Worm (Caenorhabditis elegans) whole organism, L1 larva: ENCODE results near the gene col-71.

Experiments
- alr-1 ChIP-seq: fragments of 200-800 bp; sonication (Bioruptor generic); optimal IDR thresholded peaks from 2 replicates; lab custom pipeline; 2018; ENCODE audit warnings: borderline replicate concordance, mild to moderate bottlenecking, missing genetic modification characterization, missing compliant biosample characterization
- aly-2 ChIP-seq: fragments of 150-350 bp; optimal IDR thresholded peaks from 2 replicates; lab custom pipeline; 2014; ENCODE audit warnings: missing biosample characterization, missing genetic modification characterization
- blmp-1 ChIP-seq: fragments of 150-350 bp; optimal IDR thresholded peaks from 2 replicates; lab custom pipeline; 2014; ENCODE audit warnings: missing biosample characterization, missing genetic modification characterization
- ceh-8 ChIP-seq: fragments of 200-800 bp; sonication (Bioruptor generic); optimal IDR thresholded peaks from 2 replicates; lab custom pipeline; 2018; ENCODE audit warnings: mild to moderate bottlenecking, missing genetic modification characterization, moderate library complexity, missing compliant biosample characterization
- ceh-82 ChIP-seq, 3 experiments: fragments of 150-350 bp in 1 of 3; sonication (generic microtip) in 2 of 3; optimal IDR thresholded peaks; 2 replicates each; lab custom pipeline; 2014 to 2017; ENCODE audit warnings: missing biosample characterization in 3 of 3, missing genetic modification characterization in 3 of 3
- dpl-1 ChIP-seq, 3 experiments: fragments of 150-350 bp in 2 of 3; sonication (generic microtip) in 1 of 3; optimal IDR thresholded peaks; 2 replicates each; lab custom pipeline; 2014 to 2017; ENCODE audit warnings: missing biosample characterization in 3 of 3, missing genetic modification characterization in 3 of 3, missing genetic modification reagents in 3 of 3
- efl-1 ChIP-seq, 4 experiments: fragments of 150-350 bp; optimal IDR thresholded peaks in 3 of 4; peaks in 1 of 4; 1 replicate in 1 of 4; 2 replicates in 3 of 4; lab custom pipeline; 2014; ENCODE audit warnings: missing biosample characterization in 2 of 4, missing genetic modification characterization in 2 of 4, missing genetic modification reagents in 2 of 4
- fkh-10 ChIP-seq: sonication (generic microtip); optimal IDR thresholded peaks from 2 replicates; lab custom pipeline; 2017; ENCODE audit warnings: missing biosample characterization, missing genetic modification reagents, missing genetic modification characterization
- fos-1 ChIP-seq: fragments of 150-350 bp; optimal IDR thresholded peaks from 2 replicates; lab custom pipeline; 2014; ENCODE audit warnings: missing biosample characterization, missing genetic modification characterization
- hlh-4 ChIP-seq: sonication (generic microtip); optimal IDR thresholded peaks from 2 replicates; lab custom pipeline; 2016; ENCODE audit warnings: mild to moderate bottlenecking, missing genetic modification characterization, missing compliant biosample characterization
- hpl-2 ChIP-seq: fragments of 150-350 bp; optimal IDR thresholded peaks from 2 replicates; lab custom pipeline; 2014; ENCODE audit warnings: missing biosample characterization, missing genetic modification reagents, missing genetic modification characterization
- irx-1 ChIP-seq: sonication (generic microtip); optimal IDR thresholded peaks from 2 replicates; lab custom pipeline; 2016; ENCODE audit warnings: missing genetic modification characterization, missing compliant biosample characterization
- lin-35 ChIP-seq, 2 experiments: fragments of 150-350 bp; optimal IDR thresholded peaks; 2 replicates each; lab custom pipeline; 2014; ENCODE audit warnings: missing biosample characterization in 2 of 2, missing genetic modification characterization in 2 of 2, missing genetic modification reagents in 2 of 2
- lin-39 ChIP-seq: fragments of 150-350 bp; optimal IDR thresholded peaks from 2 replicates; lab custom pipeline; 2014; ENCODE audit warnings: missing biosample characterization, missing genetic modification reagents, missing genetic modification characterization
- mdl-1 ChIP-seq, 2 experiments: fragments of 150-350 bp; optimal IDR thresholded peaks; 2 replicates each; lab custom pipeline; 2014 to 2017; ENCODE audit warnings: missing biosample characterization in 2 of 2, missing genetic modification characterization in 2 of 2, inconsistent platforms in 1 of 2
- nhr-11 ChIP-seq: fragments of 150-350 bp; optimal IDR thresholded peaks from 2 replicates; lab custom pipeline; 2014; ENCODE audit warnings: missing biosample characterization, missing genetic modification characterization
- nhr-19 ChIP-seq: fragments of 200-800 bp; sonication (Bioruptor generic); conservative IDR thresholded peaks from 2 replicates; pipeline ENCODE4 v1.3.6; 2022; ENCODE audit warnings: missing genetic modification characterization, missing compliant biosample characterization
- nhr-28 ChIP-seq: fragments of 150-350 bp; optimal IDR thresholded peaks from 2 replicates; lab custom pipeline; 2014; ENCODE audit warnings: missing biosample characterization, missing genetic modification characterization
- nhr-71 ChIP-seq: sonication (generic microtip); optimal IDR thresholded peaks from 2 replicates; lab custom pipeline; 2016; ENCODE audit warnings: mild to moderate bottlenecking, missing genetic modification characterization, moderate library complexity, missing compliant biosample characterization
- nhr-76 ChIP-seq: sonication (generic microtip); optimal IDR thresholded peaks from 2 replicates; lab custom pipeline; 2017; ENCODE audit warnings: missing biosample characterization, missing genetic modification characterization
- nhr-84 ChIP-seq: sonication (generic microtip); optimal IDR thresholded peaks from 2 replicates; lab custom pipeline; 2017; ENCODE audit warnings: missing biosample characterization, missing genetic modification characterization
- nhr-85 ChIP-seq: sonication (generic microtip); peaks from one replicate; lab custom pipeline; 2016; ENCODE audit warnings: missing genetic modification characterization, inconsistent platforms, missing compliant biosample characterization
- nhr-90 ChIP-seq: sonication (generic microtip); optimal IDR thresholded peaks from 2 replicates; lab custom pipeline; 2016; ENCODE audit warnings: mild to moderate bottlenecking, missing genetic modification characterization, missing compliant biosample characterization; ENCODE audit not compliant: poor library complexity
- pax-3 ChIP-seq: fragments of 200-800 bp; sonication (Bioruptor generic); optimal IDR thresholded peaks from 2 replicates; lab custom pipeline; 2018; ENCODE audit warnings: mild to moderate bottlenecking, missing genetic modification characterization, moderate library complexity, missing compliant biosample characterization
- sup-37 ChIP-seq: fragments of 200-800 bp; sonication (Bioruptor generic); optimal IDR thresholded peaks from 2 replicates; lab custom pipeline; 2018; ENCODE audit warnings: mild to moderate bottlenecking, missing genetic modification characterization, missing compliant biosample characterization
- swsn-7 ChIP-seq: sonication (generic microtip); optimal IDR thresholded peaks from 2 replicates; lab custom pipeline; 2016; ENCODE audit warnings: missing genetic modification characterization, missing compliant biosample characterization
- tbx-2 ChIP-seq: sonication (generic microtip); optimal IDR thresholded peaks from 2 replicates; lab custom pipeline; 2016; ENCODE audit warnings: missing genetic modification characterization, missing compliant biosample characterization
- tlp-1 ChIP-seq: fragments of 150-350 bp; optimal IDR thresholded peaks from 2 replicates; lab custom pipeline; 2014; ENCODE audit warnings: missing biosample characterization, missing genetic modification characterization
- unc-62 ChIP-seq: fragments of 150-350 bp; optimal IDR thresholded peaks from 2 replicates; lab custom pipeline; 2014; ENCODE audit warnings: missing biosample characterization, missing genetic modification reagents, missing genetic modification characterization
- unc-98 ChIP-seq: fragments of 200-800 bp; sonication (Bioruptor generic); IDR thresholded peaks from 2 replicates; pipeline ENCODE4 v1.3.6; 2022; ENCODE audit warnings: missing genetic modification characterization, missing compliant biosample characterization
- zag-1 ChIP-seq: fragments of 150-350 bp; optimal IDR thresholded peaks from 2 replicates; lab custom pipeline; 2014; ENCODE audit warnings: missing biosample characterization, missing genetic modification characterization
- ztf-11 ChIP-seq, 2 experiments: sonication (generic microtip); optimal IDR thresholded peaks; 2 replicates each; lab custom pipeline; 2016 to 2017; ENCODE audit warnings: missing genetic modification characterization in 2 of 2, missing biosample characterization in 1 of 2, missing compliant biosample characterization in 1 of 2
- ztf-4 ChIP-seq: fragments of 150-350 bp; optimal IDR thresholded peaks from 2 replicates; lab custom pipeline; 2014; ENCODE audit warnings: missing biosample characterization, missing genetic modification characterization

col-71 gene

DNA sequence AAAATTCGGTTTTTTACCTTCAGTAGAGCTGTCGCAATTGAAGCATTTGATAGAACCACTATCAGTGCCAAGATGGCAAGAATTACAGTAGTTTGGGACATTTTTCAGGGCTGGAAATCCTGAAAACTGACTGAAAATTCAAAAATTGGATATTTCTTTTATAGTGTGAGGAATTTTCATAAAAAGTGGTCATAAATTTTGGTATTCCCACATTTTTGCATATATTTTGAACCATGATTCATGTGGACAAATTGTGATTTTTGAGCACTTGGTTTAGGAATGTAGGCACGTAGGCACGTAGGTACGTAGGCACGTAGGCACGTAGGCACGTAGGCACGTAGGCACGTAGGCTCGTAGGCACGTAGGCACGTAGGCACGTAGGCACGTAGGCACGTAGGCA is 9.9 kb upstream of the col-71 start, which contains the start of gene Y49F6B.19:
Y49F6B.19 (minus strand) TSS at position 101 of the 400 bp plus-strand sequence.
- TF ChIP-seq efl-1 (optimal IDR thresholded peaks at IDR 0.05; lab: Kevin White, UChicago) = no peak
- TF ChIP-seq efl-1 (GFP tag; optimal IDR thresholded peaks at IDR 0.05 in 1 of 2; lab: Kevin White, UChicago) = no peak
- TF ChIP-seq lin-35 (GFP tag; optimal IDR thresholded peaks at IDR 0.05; lab: Kevin White, UChicago) = no peak
- TF ChIP-seq nhr-71 (tag; lab: Kevin White, UChicago) = no peak
- TF ChIP-seq fkh-10 (GFP tag; lab: Kevin White, UChicago) = no peak
- no peak for TF ChIP-seq unc-98
- TF ChIP-seq tbx-2 = no peak
- TF ChIP-seq ztf-4 (tag; lab: Kevin White, UChicago) = no peak
- no peak for TF ChIP-seq lin-39 (tag; lab: Kevin White, UChicago)
- no peak for TF ChIP-seq ceh-82 (tag; optimal IDR thresholded peaks at IDR 0.05; lab: Kevin White, UChicago)
- no peak for TF ChIP-seq nhr-84
- TF ChIP-seq hpl-2 (GFP tag; lab: Kevin White, UChicago) = no peak
- TF ChIP-seq fos-1 (tag; lab: Kevin White, UChicago) = no peak
- no peak for TF ChIP-seq nhr-11 (tag; lab: Kevin White, UChicago)
- TF ChIP-seq nhr-76 (tag; lab: Kevin White, UChicago) = no peak
- no peak for TF ChIP-seq nhr-19 (GFP tag; lab: Robert Waterston, UW)
- no peak for TF ChIP-seq hlh-4 (tag; lab: Kevin White, UChicago)
- TF ChIP-seq sup-37 (GFP tag; lab: Kevin White, UChicago) = no peak
- no peak for TF ChIP-seq irx-1 (tag; lab: Kevin White, UChicago)
- no peak for TF ChIP-seq ztf-11 (tag; optimal IDR thresholded peaks at IDR 0.05; lab: Kevin White, UChicago)

DNA sequence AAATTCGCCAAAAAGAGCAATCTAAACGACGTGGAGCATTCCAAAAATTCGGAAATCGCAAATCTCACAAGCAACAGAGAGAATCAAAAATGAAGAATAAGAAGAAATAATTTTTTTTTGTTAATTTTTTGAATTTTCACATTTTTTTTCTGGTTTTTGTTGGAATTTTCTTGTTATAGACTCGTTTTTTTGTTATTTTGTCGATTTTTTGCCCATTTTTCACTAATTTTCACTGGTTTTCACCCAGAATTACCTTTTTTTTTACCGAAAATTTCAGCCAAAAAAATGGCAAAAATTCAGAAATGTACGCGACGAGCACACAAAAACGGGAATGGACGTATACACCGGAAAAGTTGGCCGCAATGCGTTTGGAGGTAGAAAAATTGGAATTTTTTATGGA is 2.3 kb upstream of the col-71 start, which contains the start of gene cyh-1:
cyh-1 (plus strand) TSS at position 301 of the 400 bp plus-strand sequence.
- TF ChIP-seq ceh-8 = no peak
- TF ChIP-seq nhr-19 (GFP tag; lab: Robert Waterston, UW) = no peak
- TF ChIP-seq blmp-1 (tag; lab: Kevin White, UChicago) = no peak
- TF ChIP-seq dpl-1 (GFP tag; optimal IDR thresholded peaks at IDR 0.05; lab: Kevin White, UChicago) = no peak
- no peak for TF ChIP-seq aly-2 (tag; lab: Kevin White, UChicago)
- TF ChIP-seq zag-1 (tag; lab: Kevin White, UChicago) = no peak
- TF ChIP-seq pax-3 (tag; lab: Kevin White, UChicago) = no peak
- TF ChIP-seq tlp-1 (tag; lab: Kevin White, UChicago) = no peak
- no peak for TF ChIP-seq efl-1 (optimal IDR thresholded peaks at IDR 0.05; lab: Kevin White, UChicago)
- no peak for TF ChIP-seq efl-1 (GFP tag; optimal IDR thresholded peaks at IDR 0.05 in 1 of 2; lab: Kevin White, UChicago)
- no peak for TF ChIP-seq sup-37 (GFP tag; lab: Kevin White, UChicago)
- no peak for TF ChIP-seq nhr-90 (tag; lab: Kevin White, UChicago)
- TF ChIP-seq alr-1 = no peak

DNA sequence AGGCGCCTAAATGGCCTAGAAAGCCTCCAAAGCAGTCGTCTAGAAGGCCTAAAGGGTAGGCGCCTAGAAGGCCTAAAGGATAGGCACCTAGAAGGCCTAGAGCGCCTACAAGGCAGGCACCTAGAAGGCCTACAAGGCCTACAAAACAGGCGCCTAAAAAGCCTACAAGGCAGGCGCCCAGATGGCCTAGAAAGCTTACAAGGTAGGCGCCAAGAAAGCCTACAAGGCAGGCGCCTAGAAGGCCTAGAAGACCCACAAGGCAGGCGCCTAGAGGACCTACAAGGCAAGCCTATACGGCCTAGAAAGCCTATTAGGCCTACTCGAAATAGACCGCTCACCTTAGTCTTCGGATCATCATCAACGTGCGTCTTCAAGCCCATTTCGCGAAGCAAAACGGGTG is 359 bp downstream of the col-71 start:
- TF ChIP-seq nhr-19 (GFP tag; lab: Robert Waterston, UW) (no peak), swsn-7 (tag; lab: Kevin White, UChicago) (no peak), blmp-1 (tag; lab: Kevin White, UChicago) (no peak), nhr-28 (tag; lab: Kevin White, UChicago) (no peak)

DNA sequence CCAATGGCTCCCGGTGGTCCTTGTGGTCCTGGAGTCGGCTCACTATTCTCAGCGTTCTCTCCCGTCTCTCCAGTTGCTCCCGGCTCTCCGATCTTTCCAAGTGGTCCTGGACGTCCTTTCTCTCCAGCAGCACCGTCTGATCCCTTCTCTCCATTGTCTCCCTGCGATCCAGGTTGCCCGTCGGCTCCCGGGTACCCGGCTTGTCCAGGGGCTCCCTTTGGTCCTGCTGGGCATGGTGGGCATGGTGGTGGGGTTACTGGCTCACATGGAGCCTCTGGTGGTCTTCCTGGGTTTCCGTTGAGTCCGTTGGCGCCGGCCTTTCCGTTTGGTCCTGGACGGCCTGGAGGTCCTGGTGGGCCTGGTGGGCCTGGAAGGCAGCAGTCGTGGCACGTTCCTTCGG is 2.0 kb downstream of the col-71 start:
- TF ChIP-seq mdl-1 (tag; optimal IDR thresholded peaks at IDR 0.05; lab: Kevin White, UChicago) = no peak
- TF ChIP-seq nhr-85 (tag; lab: Kevin White, UChicago) = peak; percentile 19

DNA sequence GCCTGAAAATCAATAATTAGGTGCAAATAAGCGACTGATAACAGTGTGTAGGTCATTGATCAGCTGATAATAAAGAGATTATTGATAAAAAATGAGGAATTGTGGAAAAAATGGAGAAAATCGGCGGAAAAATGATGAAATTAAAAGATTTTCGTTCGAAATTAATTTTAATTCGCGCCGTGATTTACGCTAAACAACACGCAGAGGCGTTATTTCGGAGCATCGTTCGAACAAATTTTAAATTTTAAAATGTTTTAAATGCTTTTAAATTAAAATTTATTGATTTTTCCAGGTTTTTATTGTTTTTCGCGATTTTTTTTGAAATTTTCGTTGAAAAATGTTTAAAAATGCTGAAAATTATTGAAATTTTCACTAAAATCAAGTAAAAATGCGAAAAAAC is 3.0 kb downstream of the col-71 start, which contains the start of gene Y49F6B.9:
Y49F6B.9 (minus strand) TSS at position 2 of the 400 bp plus-strand sequence.
- TF ChIP-seq unc-62 (GFP tag; lab: Kevin White, UChicago) (no peak), lin-35 (GFP tag; optimal IDR thresholded peaks at IDR 0.05; lab: Kevin White, UChicago) (peak in 1 of 2 experiments; percentile 9), efl-1 (optimal IDR thresholded peaks at IDR 0.05; lab: Kevin White, UChicago) (peak in 1 of 2 experiments; percentile 92), efl-1 (GFP tag; optimal IDR thresholded peaks at IDR 0.05 in 1 of 2; lab: Kevin White, UChicago) (no peak)
- TF ChIP-seq, all 84 proteins: peak for 2
